Fruit fly (Drosophila melanogaster) whole organism, prepupa: ENCODE measurements around the gene CG5986.

Experiments used
- CG10631 ChIP-seq: fragments of 200-800 bp; sonication (Bioruptor generic); optimal IDR thresholded peaks from 2 replicates; lab custom pipeline; 2016; ENCODE audit warnings: missing biosample characterization, missing genetic modification characterization
- CG10669 ChIP-seq: fragments of 200-800 bp; sonication (Bioruptor generic); optimal IDR thresholded peaks from 3 replicates; lab custom pipeline; 2018; ENCODE audit warnings: missing biosample characterization, mild to moderate bottlenecking, missing genetic modification characterization, moderate library complexity
- CG11762 ChIP-seq: fragments of 200-800 bp; sonication (Bioruptor generic); optimal IDR thresholded peaks from 3 replicates; lab custom pipeline; 2016; ENCODE audit warnings: missing biosample characterization, missing genetic modification characterization; ENCODE audit not compliant: insufficient read depth
- CG11902 ChIP-seq: fragments of 200-800 bp; sonication (Bioruptor generic); optimal IDR thresholded peaks from 3 replicates; lab custom pipeline; 2016; ENCODE audit warnings: missing biosample characterization, missing genetic modification characterization
- CG15336 ChIP-seq: fragments of 200-800 bp; sonication (Bioruptor generic); IDR thresholded peaks from 2 replicates; pipeline ENCODE4 v1.3.6; 2022; ENCODE audit warnings: missing biosample characterization, missing genetic modification characterization
- CG1621 ChIP-seq: fragments of 200-800 bp; sonication (Bioruptor generic); optimal IDR thresholded peaks from 3 replicates; lab custom pipeline; 2018; ENCODE audit warnings: missing biosample characterization, mild to moderate bottlenecking, missing genetic modification characterization
- CG3032 ChIP-seq: fragments of 200-800 bp; optimal IDR thresholded peaks from 2 replicates; lab custom pipeline; 2019; ENCODE audit warnings: missing biosample characterization, mild to moderate bottlenecking, missing genetic modification characterization, moderate library complexity
- CG31627 ChIP-seq: fragments of 200-800 bp; sonication (Bioruptor generic); optimal IDR thresholded peaks from 3 replicates; lab custom pipeline; 2016; ENCODE audit warnings: missing biosample characterization, missing genetic modification characterization
- CG32006 ChIP-seq: fragments of 200-800 bp; sonication (Bioruptor generic); optimal IDR thresholded peaks from 3 replicates; lab custom pipeline; 2017; ENCODE audit warnings: missing biosample characterization, mild to moderate bottlenecking, missing genetic modification characterization
- CG34406 ChIP-seq: fragments of 200-800 bp; sonication (Bioruptor generic); optimal IDR thresholded peaks from 3 replicates; lab custom pipeline; 2016; ENCODE audit warnings: missing biosample characterization, missing genetic modification characterization
- CG3919 ChIP-seq: fragments of 200-800 bp; sonication (Bioruptor generic); optimal IDR thresholded peaks from 3 replicates; lab custom pipeline; 2016; ENCODE audit warnings: missing biosample characterization, missing genetic modification characterization
- CG4318 ChIP-seq: fragments of 200-800 bp; sonication (Bioruptor generic); optimal IDR thresholded peaks from 3 replicates; lab custom pipeline; 2017; ENCODE audit warnings: missing biosample characterization, mild to moderate bottlenecking, missing genetic modification characterization
- CG6276 ChIP-seq: fragments of 200-800 bp; sonication (Bioruptor generic); optimal IDR thresholded peaks from 2 replicates; lab custom pipeline; 2017; ENCODE audit warnings: missing biosample characterization, mild to moderate bottlenecking, missing genetic modification characterization
- CG6792 ChIP-seq: fragments of 200-800 bp; sonication (Bioruptor generic); optimal IDR thresholded peaks from 3 replicates; lab custom pipeline; 2016; ENCODE audit warnings: missing biosample characterization, missing genetic modification characterization
- CG6808 ChIP-seq: fragments of 200-800 bp; sonication (Bioruptor generic); optimal IDR thresholded peaks from 3 replicates; lab custom pipeline; 2017; ENCODE audit warnings: missing biosample characterization, missing genetic modification characterization, mild to moderate bottlenecking, moderate library complexity, missing genetic modification reagents
- CG6854 ChIP-seq: fragments of 200-800 bp; sonication (Bioruptor generic); optimal IDR thresholded peaks from 2 replicates; lab custom pipeline; 2017; ENCODE audit warnings: missing biosample characterization, mild to moderate bottlenecking, missing genetic modification characterization
- CG7368 ChIP-seq: fragments of 200-800 bp; sonication (Bioruptor generic); optimal IDR thresholded peaks from 3 replicates; lab custom pipeline; 2016; ENCODE audit warnings: missing biosample characterization, missing genetic modification characterization
- CG8119 ChIP-seq: fragments of 200-800 bp; sonication (Bioruptor generic); IDR thresholded peaks from 3 replicates; pipeline ENCODE4 v1.3.6; 2022; ENCODE audit warnings: missing biosample characterization, missing genetic modification characterization
- CG8319 ChIP-seq: fragments of 200-800 bp; sonication (Bioruptor generic); optimal IDR thresholded peaks from 3 replicates; lab custom pipeline; 2016; ENCODE audit warnings: missing biosample characterization, missing genetic modification characterization
- CG8632 ChIP-seq: fragments of 200-800 bp; sonication (Bioruptor generic); optimal IDR thresholded peaks from 3 replicates; lab custom pipeline; 2016; ENCODE audit warnings: missing biosample characterization, missing genetic modification characterization
- CG9139 ChIP-seq: fragments of 200-800 bp; sonication (Bioruptor generic); optimal IDR thresholded peaks from 3 replicates; lab custom pipeline; 2017; ENCODE audit warnings: missing biosample characterization, mild to moderate bottlenecking, missing genetic modification characterization
- Eip75B ChIP-seq: fragments of 200-800 bp; sonication (Bioruptor generic); optimal IDR thresholded peaks from 3 replicates; lab custom pipeline; 2016; ENCODE audit warnings: missing biosample characterization, missing genetic modification characterization
- Eip78C ChIP-seq: fragments of 200-800 bp; sonication (Bioruptor generic); peaks from one replicate; lab custom pipeline; 2016; ENCODE audit warnings: missing biosample characterization, missing genetic modification characterization
- Eip93F ChIP-seq: fragments of 200-800 bp; sonication (Bioruptor generic); optimal IDR thresholded peaks from 2 replicates; lab custom pipeline; 2016; ENCODE audit warnings: missing biosample characterization, mild to moderate bottlenecking, missing genetic modification characterization
- Ets21C ChIP-seq: fragments of 200-800 bp; sonication (Bioruptor generic); optimal IDR thresholded peaks from 3 replicates; lab custom pipeline; 2016; ENCODE audit warnings: missing biosample characterization, missing genetic modification characterization
- Gug ChIP-seq: fragments of 200-800 bp; sonication (Bioruptor generic); IDR thresholded peaks from 2 replicates; pipeline ENCODE4 v1.3.6; 2022; ENCODE audit warnings: missing biosample characterization, missing genetic modification characterization
- Hr38 ChIP-seq: sonication (Bioruptor generic); optimal IDR thresholded peaks from 2 replicates; lab custom pipeline; 2016; ENCODE audit warnings: missing biosample characterization, missing genetic modification characterization
- Hr39 ChIP-seq: fragments of 200-800 bp; sonication (Bioruptor generic); optimal IDR thresholded peaks from 2 replicates; lab custom pipeline; 2016; ENCODE audit warnings: missing biosample characterization, missing genetic modification characterization
- Hr4 ChIP-seq: fragments of 200-800 bp; sonication (Bioruptor generic); optimal IDR thresholded peaks from 3 replicates; lab custom pipeline; 2016; ENCODE audit warnings: missing biosample characterization, missing genetic modification characterization
- OdsH ChIP-seq: fragments of 200-800 bp; sonication (Bioruptor generic); optimal IDR thresholded peaks from 3 replicates; lab custom pipeline; 2016; ENCODE audit warnings: missing biosample characterization, missing genetic modification characterization
- Smox ChIP-seq: fragments of 200-800 bp; sonication (Bioruptor generic); optimal IDR thresholded peaks from 3 replicates; lab custom pipeline; 2016; ENCODE audit warnings: missing biosample characterization, missing genetic modification characterization
- Sox102F ChIP-seq: fragments of 200-800 bp; sonication (Bioruptor generic); optimal IDR thresholded peaks from 2 replicates; lab custom pipeline; 2016; ENCODE audit warnings: missing biosample characterization, mild to moderate bottlenecking, missing genetic modification characterization
- Sox14 ChIP-seq: fragments of 200-800 bp; sonication (Bioruptor generic); optimal IDR thresholded peaks from 3 replicates; lab custom pipeline; 2016; ENCODE audit warnings: missing biosample characterization, missing genetic modification characterization
- Sox15 ChIP-seq: fragments of 200-800 bp; sonication (Bioruptor generic); optimal IDR thresholded peaks from 3 replicates; lab custom pipeline; 2016; ENCODE audit warnings: missing biosample characterization, missing genetic modification characterization
- achi ChIP-seq: fragments of 200-800 bp; sonication (Bioruptor generic); optimal IDR thresholded peaks from 3 replicates; lab custom pipeline; 2016; ENCODE audit warnings: missing biosample characterization, missing genetic modification characterization
- acj6 ChIP-seq: fragments of 200-800 bp; sonication (Bioruptor generic); optimal IDR thresholded peaks from 3 replicates; lab custom pipeline; 2016; ENCODE audit warnings: missing biosample characterization, missing genetic modification characterization
- cyc ChIP-seq: fragments of 200-800 bp; sonication (Bioruptor generic); optimal IDR thresholded peaks from 3 replicates; lab custom pipeline; 2016; ENCODE audit warnings: missing biosample characterization, missing genetic modification characterization
- dac ChIP-seq: fragments of 200-800 bp; sonication (Bioruptor generic); optimal IDR thresholded peaks from 2 replicates; lab custom pipeline; 2017; ENCODE audit warnings: missing biosample characterization, mild to moderate bottlenecking, missing genetic modification characterization
- eg ChIP-seq: fragments of 200-800 bp; sonication (Bioruptor generic); IDR thresholded peaks from 3 replicates; pipeline ENCODE4 v1.3.6; 2022; ENCODE audit warnings: missing biosample characterization, missing genetic modification characterization
- esn ChIP-seq: fragments of 200-800 bp; sonication (Bioruptor generic); optimal IDR thresholded peaks from 2 replicates; lab custom pipeline; 2016; ENCODE audit warnings: missing biosample characterization, mild to moderate bottlenecking, missing genetic modification characterization, moderate library complexity
- fd59A ChIP-seq: fragments of 200-800 bp; sonication (Bioruptor generic); optimal IDR thresholded peaks from 2 replicates; lab custom pipeline; 2017; ENCODE audit warnings: missing biosample characterization, mild to moderate bottlenecking, missing genetic modification characterization, missing genetic modification reagents
- fd85E ChIP-seq: fragments of 200-800 bp; sonication (Bioruptor generic); optimal IDR thresholded peaks from 3 replicates; lab custom pipeline; 2016; ENCODE audit warnings: missing biosample characterization, missing genetic modification characterization
- fkh ChIP-seq: fragments of 200-800 bp; sonication (Bioruptor generic); optimal IDR thresholded peaks from 3 replicates; lab custom pipeline; 2017; ENCODE audit warnings: missing biosample characterization, mild to moderate bottlenecking, missing genetic modification characterization, moderate library complexity
- lz ChIP-seq: fragments of 200-800 bp; sonication (Bioruptor generic); optimal IDR thresholded peaks from 3 replicates; lab custom pipeline; 2016; ENCODE audit warnings: missing biosample characterization, missing genetic modification characterization
- net ChIP-seq: fragments of 200-800 bp; sonication (Bioruptor generic); optimal IDR thresholded peaks from 3 replicates; lab custom pipeline; 2016; ENCODE audit warnings: missing biosample characterization, missing genetic modification characterization
- pdm3 ChIP-seq: fragments of 200-800 bp; sonication (Bioruptor generic); optimal IDR thresholded peaks from 3 replicates; lab custom pipeline; 2016; ENCODE audit warnings: missing biosample characterization, missing genetic modification characterization
- salr ChIP-seq, 2 experiments: fragments of 200-800 bp; sonication (Bioruptor generic); optimal IDR thresholded peaks; 3 replicates each; lab custom pipeline; 2016 to 2018; ENCODE audit warnings: missing biosample characterization in 2 of 2, missing genetic modification characterization in 2 of 2, mild to moderate bottlenecking in 1 of 2
- spab ChIP-seq: fragments of 200-800 bp; sonication (Bioruptor generic); optimal IDR thresholded peaks from 2 replicates; lab custom pipeline; 2017; ENCODE audit warnings: missing biosample characterization, mild to moderate bottlenecking, missing genetic modification characterization, missing genetic modification reagents
- svp ChIP-seq: fragments of 200-800 bp; sonication (Bioruptor generic); peaks from one replicate; lab custom pipeline; 2016; ENCODE audit warnings: missing biosample characterization, missing genetic modification characterization
- topi ChIP-seq: fragments of 200-800 bp; sonication (Bioruptor generic); optimal IDR thresholded peaks from 3 replicates; lab custom pipeline; 2016; ENCODE audit warnings: missing biosample characterization, missing genetic modification characterization
- vri ChIP-seq: fragments of 200-800 bp; sonication (Bioruptor generic); optimal IDR thresholded peaks from 3 replicates; lab custom pipeline; 2016; ENCODE audit warnings: missing biosample characterization, mild to moderate bottlenecking, missing genetic modification characterization

The CG5986 gene

dm6 chr3R:24021895-24022294 is 25.7 kb upstream of the CG5986 start:
- TF ChIP-seq CG6276 (GFP tag; lab: Kevin White, UChicago) = no peak

DNA sequence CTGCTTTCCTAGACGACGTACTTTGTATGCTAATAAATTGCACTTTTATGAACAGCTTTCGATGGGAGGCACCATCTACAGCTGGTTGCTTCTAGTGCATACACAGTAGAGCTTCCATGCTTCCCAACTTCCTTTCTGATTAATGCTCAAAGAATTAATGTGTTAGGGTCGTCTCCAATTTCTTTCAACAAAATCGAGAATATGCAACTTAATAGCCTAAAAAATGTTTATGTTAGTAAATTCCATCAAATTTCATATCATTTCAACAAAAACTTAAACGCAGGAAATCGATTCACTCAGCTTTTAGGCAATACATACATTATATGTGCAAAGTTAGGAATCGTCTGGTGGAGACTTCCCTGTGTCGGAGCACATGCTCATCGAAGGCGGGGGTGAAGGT is 23.5 kb upstream of the CG5986 start:
- no peak for TF ChIP-seq CG31627 (GFP tag; lab: Kevin White, UChicago)
- no peak for TF ChIP-seq CG7368 (GFP tag; lab: Kevin White, UChicago)
- no peak for TF ChIP-seq Ets21C
- no peak for TF ChIP-seq fkh
- TF ChIP-seq CG6808 = peak; percentile 61
- no peak for TF ChIP-seq svp (GFP tag; lab: Kevin White, UChicago)
- peak; percentile 59 for TF ChIP-seq Sox14 (GFP tag; lab: Kevin White, UChicago)
- TF ChIP-seq pdm3 = peak; percentile 58
- TF ChIP-seq CG8319 = no peak
- TF ChIP-seq CG3032 (tag; lab: Kevin White, UChicago) = peak; percentile 47
- TF ChIP-seq fd59A (GFP tag; lab: Kevin White, UChicago) = peak; percentile 22
- peak; percentile 45; the same call in 1 of the 3 replicates for TF ChIP-seq CG8119
- TF ChIP-seq CG4318 = peak; percentile 53
- peak; percentile 69 for TF ChIP-seq CG6276 (GFP tag; lab: Kevin White, UChicago)
- peak; percentile 22 for TF ChIP-seq net (GFP tag; lab: Kevin White, UChicago)
- no peak for TF ChIP-seq CG34406 (GFP tag; lab: Kevin White, UChicago)
- peak; percentile 27 for TF ChIP-seq CG6792 (GFP tag; lab: Kevin White, UChicago)
- TF ChIP-seq Eip78C (GFP tag; lab: Kevin White, UChicago) = peak; percentile 83
- TF ChIP-seq CG3919 (GFP tag; lab: Kevin White, UChicago) = peak; percentile 42
- TF ChIP-seq esn (GFP tag; lab: Kevin White, UChicago) = no peak
- TF ChIP-seq spab (GFP tag; lab: Kevin White, UChicago) = peak; percentile 35
- TF ChIP-seq Smox = no peak
- no peak for TF ChIP-seq Hr39 (GFP tag; lab: Kevin White, UChicago)
- TF ChIP-seq CG6854 = no peak
- no peak for TF ChIP-seq Eip93F (GFP tag; lab: Kevin White, UChicago)
- TF ChIP-seq achi (GFP tag; lab: Kevin White, UChicago) = peak; percentile 52
- no peak for TF ChIP-seq cyc (GFP tag; lab: Kevin White, UChicago)
- no peak for TF ChIP-seq fd85E (GFP tag; lab: Kevin White, UChicago)
- peak; percentile 43; the same call in 2 of the 3 replicates for TF ChIP-seq eg (GFP tag; lab: Robert Waterston, UW)
- no peak for TF ChIP-seq vri (GFP tag; lab: Kevin White, UChicago)
- no peak for TF ChIP-seq Sox15 (GFP tag; lab: Kevin White, UChicago)
- TF ChIP-seq Hr38 (GFP tag; lab: Kevin White, UChicago) = no peak
- TF ChIP-seq CG9139 (GFP tag; lab: Kevin White, UChicago) = no peak
- no peak for TF ChIP-seq CG11902 (GFP tag; lab: Kevin White, UChicago)
- TF ChIP-seq CG1621 = peak; percentile 2
- peak; percentile 79 for TF ChIP-seq CG32006 (GFP tag; lab: Kevin White, UChicago)
- no peak for TF ChIP-seq lz
- TF ChIP-seq dac (GFP tag; lab: Kevin White, UChicago) = peak; percentile 0
- peak; percentile 31 for TF ChIP-seq acj6 (GFP tag; lab: Kevin White, UChicago)
- TF ChIP-seq OdsH (GFP tag; lab: Kevin White, UChicago) = peak; percentile 43
- TF ChIP-seq Sox102F (GFP tag; lab: Kevin White, UChicago) = no peak
- TF ChIP-seq Eip75B = peak; percentile 39
- TF ChIP-seq Hr4 (GFP tag; lab: Kevin White, UChicago) = peak; percentile 55
- TF ChIP-seq CG11762 (GFP tag; lab: Kevin White, UChicago) = no peak
- peak; percentile 68 for TF ChIP-seq CG10669 (GFP tag; lab: Kevin White, UChicago)
- peak; percentile 52 for TF ChIP-seq CG10631 (GFP tag; lab: Kevin White, UChicago)
- TF ChIP-seq topi (GFP tag; lab: Kevin White, UChicago) = no peak
- peak; percentile 23; the same call in 1 of the 2 replicates for TF ChIP-seq Gug (GFP tag; lab: Robert Waterston, UW)
- TF ChIP-seq CG15336 (GFP tag; lab: Robert Waterston, UW) = peak; percentile 67
- no peak for TF ChIP-seq CG8632 (GFP tag; lab: Kevin White, UChicago)
- peak; percentile 48 to 50 for TF ChIP-seq salr (GFP tag; optimal IDR thresholded peaks at IDR 0.05; lab: Kevin White, UChicago)
